Worm (Caenorhabditis elegans): ENCODE results near the gene nhr-3.

DNA sequence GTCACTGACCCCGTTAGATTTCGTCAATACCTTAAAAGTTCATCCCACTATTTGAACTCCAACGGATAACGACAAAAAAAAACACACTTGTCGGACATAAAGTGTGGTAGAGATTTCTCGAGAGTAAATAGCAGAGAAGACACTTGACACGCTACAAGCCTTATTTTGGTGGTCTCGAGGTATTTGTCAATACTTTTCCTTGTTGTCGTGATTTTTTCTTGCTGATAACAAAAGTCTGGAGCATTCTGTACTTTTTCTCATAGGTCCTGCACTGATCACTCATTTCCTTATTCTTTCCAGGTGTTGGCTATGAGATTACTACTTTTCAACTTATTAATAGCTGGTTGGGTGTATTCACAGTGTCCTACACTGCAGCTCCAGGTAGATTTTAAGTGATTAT, 14.1 kb downstream of the nhr-3 start, which contains the start of gene lron-1:
- TF ChIP-seq ceh-82 (tag; optimal IDR thresholded peaks at IDR 0.05): no peak
- TF ChIP-seq ama-1 (optimal IDR thresholded peaks at IDR 0.05): no peak
- no peak for TF ChIP-seq jun-1 (tag; optimal IDR thresholded peaks at IDR 0.05)
- TF ChIP-seq lin-35 (GFP tag; optimal IDR thresholded peaks at IDR 0.05): no peak
- no peak for TF ChIP-seq snpc-4 (tag; optimal IDR thresholded peaks at IDR 0.05)
- TF ChIP-seq aly-2 (tag; optimal IDR thresholded peaks at IDR 0.05): no peak
- TF ChIP-seq ztf-11 (tag; optimal IDR thresholded peaks at IDR 0.05): no peak
- no peak for TF ChIP-seq nhr-76 (tag; optimal IDR thresholded peaks at IDR 0.05)
- TF ChIP-seq lin-14 (GFP tag; optimal IDR thresholded peaks at IDR 0.05): no peak
- TF ChIP-seq nhr-12 (tag; optimal IDR thresholded peaks at IDR 0.05): no peak
- no peak for TF ChIP-seq nhr-90 (tag; optimal IDR thresholded peaks at IDR 0.05; ENCODE audit: poor library complexity)
